Worm (Caenorhabditis elegans) whole organism, L1 larva: ENCODE results near the gene dph-3.
A peak's percentile ranks its signal among the peaks of the same experiment; 100 is the strongest.

ENCODE experiments used
- C16A3.4 ChIP-seq: fragments of 150-350 bp; optimal IDR thresholded peaks from 2 replicates; lab custom pipeline; 2014; ENCODE audit warnings: missing biosample characterization, missing genetic modification characterization
- Y116A8C.19 ChIP-seq: sonication (generic microtip); optimal IDR thresholded peaks from 2 replicates; lab custom pipeline; 2016; ENCODE audit warnings: missing compliant biosample characterization, missing genetic modification characterization, borderline replicate concordance
- aly-2 ChIP-seq: fragments of 150-350 bp; optimal IDR thresholded peaks from 2 replicates; lab custom pipeline; 2014; ENCODE audit warnings: missing biosample characterization, missing genetic modification characterization
- blmp-1 ChIP-seq: fragments of 150-350 bp; optimal IDR thresholded peaks from 2 replicates; lab custom pipeline; 2014; ENCODE audit warnings: missing biosample characterization, missing genetic modification characterization
- ces-1 ChIP-seq: fragments of 150-350 bp; optimal IDR thresholded peaks from 2 replicates; lab custom pipeline; 2014; ENCODE audit warnings: missing biosample characterization, missing genetic modification reagents, missing genetic modification characterization
- dsc-1 ChIP-seq: sonication (generic microtip); optimal IDR thresholded peaks from 2 replicates; lab custom pipeline; 2016; ENCODE audit warnings: mild to moderate bottlenecking, missing genetic modification characterization, missing compliant biosample characterization
- efl-1 ChIP-seq, 4 experiments: fragments of 150-350 bp; optimal IDR thresholded peaks in 3 of 4; peaks in 1 of 4; 1 replicate in 1 of 4; 2 replicates in 3 of 4; lab custom pipeline; 2014; ENCODE audit warnings: missing biosample characterization in 2 of 4, missing genetic modification characterization in 2 of 4, missing genetic modification reagents in 2 of 4
- elt-2 ChIP-seq: sonication (generic microtip); optimal IDR thresholded peaks from 2 replicates; lab custom pipeline; 2016; ENCODE audit warnings: missing genetic modification characterization, mild to moderate bottlenecking, inconsistent platforms, missing compliant biosample characterization, missing genetic modification reagents
- elt-3 ChIP-seq, 6 experiments: fragments of 150-350 bp in 1 of 6; sonication (generic microtip); optimal IDR thresholded peaks; 2 replicates each; lab custom pipeline; 2017 to 2018; ENCODE audit warnings: missing biosample characterization in 6 of 6, missing genetic modification characterization in 6 of 6, inconsistent platforms in 1 of 6
- fkh-8 ChIP-seq: sonication (generic microtip); optimal IDR thresholded peaks from 2 replicates; lab custom pipeline; 2016; ENCODE audit warnings: mild to moderate bottlenecking, missing genetic modification characterization, missing compliant biosample characterization
- fos-1 ChIP-seq: fragments of 150-350 bp; optimal IDR thresholded peaks from 2 replicates; lab custom pipeline; 2014; ENCODE audit warnings: missing biosample characterization, missing genetic modification characterization
- hlh-17 ChIP-seq: fragments of 200-800 bp; sonication (Bioruptor generic); optimal IDR thresholded peaks from 2 replicates; lab custom pipeline; 2018; ENCODE audit warnings: missing genetic modification characterization, mild to moderate bottlenecking, missing compliant biosample characterization, moderate library complexity, borderline replicate concordance
- isw-1 ChIP-seq: fragments of 200-800 bp; sonication (Bioruptor generic); IDR thresholded peaks from 2 replicates; pipeline ENCODE4 v1.3.6; 2022; ENCODE audit warnings: missing genetic modification characterization, missing compliant biosample characterization
- jun-1 ChIP-seq: fragments of 150-350 bp; optimal IDR thresholded peaks from 2 replicates; lab custom pipeline; 2014; ENCODE audit warnings: missing biosample characterization, missing genetic modification reagents, missing genetic modification characterization
- lin-13 ChIP-seq: fragments of 150-350 bp; optimal IDR thresholded peaks from 2 replicates; lab custom pipeline; 2014; ENCODE audit warnings: missing biosample characterization, missing genetic modification reagents, missing genetic modification characterization
- lin-14 ChIP-seq: fragments of 200-800 bp; sonication (Bioruptor generic); optimal IDR thresholded peaks from 2 replicates; lab custom pipeline; 2018; ENCODE audit warnings: mild to moderate bottlenecking, missing genetic modification characterization, moderate library complexity, missing compliant biosample characterization
- lin-15B ChIP-seq: fragments of 150-350 bp; sonication (generic microtip); optimal IDR thresholded peaks from 3 replicates; lab custom pipeline; 2014; ENCODE audit warnings: missing biosample characterization, missing genetic modification characterization
- lin-35 ChIP-seq, 2 experiments: fragments of 150-350 bp; optimal IDR thresholded peaks; 2 replicates each; lab custom pipeline; 2014; ENCODE audit warnings: missing biosample characterization in 2 of 2, missing genetic modification characterization in 2 of 2, missing genetic modification reagents in 2 of 2
- lin-39 ChIP-seq: fragments of 150-350 bp; optimal IDR thresholded peaks from 2 replicates; lab custom pipeline; 2014; ENCODE audit warnings: missing biosample characterization, missing genetic modification reagents, missing genetic modification characterization
- lsy-2 ChIP-seq, 2 experiments: fragments of 150-350 bp; optimal IDR thresholded peaks; 2 replicates each; lab custom pipeline; 2014; ENCODE audit warnings: missing biosample characterization in 2 of 2, missing genetic modification characterization in 2 of 2
- mep-1 ChIP-seq: fragments of 150-350 bp; optimal IDR thresholded peaks from 2 replicates; lab custom pipeline; 2014; ENCODE audit warnings: missing biosample characterization, missing genetic modification characterization
- nhr-11 ChIP-seq: fragments of 150-350 bp; optimal IDR thresholded peaks from 2 replicates; lab custom pipeline; 2014; ENCODE audit warnings: missing biosample characterization, missing genetic modification characterization
- nhr-19 ChIP-seq: fragments of 200-800 bp; sonication (Bioruptor generic); conservative IDR thresholded peaks from 2 replicates; pipeline ENCODE4 v1.3.6; 2022; ENCODE audit warnings: missing genetic modification characterization, missing compliant biosample characterization
- nhr-20 ChIP-seq: sonication (generic microtip); optimal IDR thresholded peaks from 2 replicates; lab custom pipeline; 2016; ENCODE audit warnings: mild to moderate bottlenecking, missing genetic modification characterization, missing compliant biosample characterization
- nhr-237 ChIP-seq: fragments of 150-350 bp; optimal IDR thresholded peaks from 2 replicates; lab custom pipeline; 2014; ENCODE audit warnings: missing biosample characterization, missing genetic modification characterization
- nhr-28 ChIP-seq: fragments of 150-350 bp; optimal IDR thresholded peaks from 2 replicates; lab custom pipeline; 2014; ENCODE audit warnings: missing biosample characterization, missing genetic modification characterization
- nhr-47 ChIP-seq: sonication (generic microtip); optimal IDR thresholded peaks from 2 replicates; lab custom pipeline; 2016; ENCODE audit warnings: mild to moderate bottlenecking, missing genetic modification characterization, moderate library complexity, missing compliant biosample characterization
- nhr-71 ChIP-seq: sonication (generic microtip); optimal IDR thresholded peaks from 2 replicates; lab custom pipeline; 2016; ENCODE audit warnings: mild to moderate bottlenecking, missing genetic modification characterization, moderate library complexity, missing compliant biosample characterization
- nhr-77 ChIP-seq: fragments of 150-350 bp; optimal IDR thresholded peaks from 2 replicates; lab custom pipeline; 2014; ENCODE audit warnings: missing biosample characterization, missing genetic modification characterization
- nhr-84 ChIP-seq: sonication (generic microtip); optimal IDR thresholded peaks from 2 replicates; lab custom pipeline; 2017; ENCODE audit warnings: missing biosample characterization, missing genetic modification characterization
- nhr-85 ChIP-seq: sonication (generic microtip); peaks from one replicate; lab custom pipeline; 2016; ENCODE audit warnings: missing genetic modification characterization, inconsistent platforms, missing compliant biosample characterization
- nhr-90 ChIP-seq: sonication (generic microtip); optimal IDR thresholded peaks from 2 replicates; lab custom pipeline; 2016; ENCODE audit warnings: mild to moderate bottlenecking, missing genetic modification characterization, missing compliant biosample characterization; ENCODE audit not compliant: poor library complexity
- pqm-1 ChIP-seq: sonication (generic microtip); optimal IDR thresholded peaks from 3 replicates; lab custom pipeline; 2017; ENCODE audit warnings: missing biosample characterization, missing genetic modification characterization
- rnt-1 ChIP-seq: sonication (generic microtip); optimal IDR thresholded peaks from 2 replicates; lab custom pipeline; 2016; ENCODE audit warnings: mild to moderate bottlenecking, missing genetic modification characterization, moderate library complexity, missing compliant biosample characterization
- skn-1 ChIP-seq: fragments of 150-350 bp; optimal IDR thresholded peaks from 2 replicates; lab custom pipeline; 2014; ENCODE audit warnings: missing biosample characterization, missing genetic modification characterization
- snu-23 ChIP-seq: sonication (generic microtip); optimal IDR thresholded peaks from 2 replicates; lab custom pipeline; 2016; ENCODE audit warnings: missing genetic modification characterization, missing compliant biosample characterization
- sox-4 ChIP-seq: sonication (generic microtip); optimal IDR thresholded peaks from 2 replicates; lab custom pipeline; 2016; ENCODE audit warnings: missing genetic modification characterization, missing compliant biosample characterization
- sptf-1 ChIP-seq: fragments of 150-350 bp; optimal IDR thresholded peaks from 2 replicates; lab custom pipeline; 2014; ENCODE audit warnings: missing biosample characterization, missing genetic modification characterization
- tlp-1 ChIP-seq: fragments of 150-350 bp; optimal IDR thresholded peaks from 2 replicates; lab custom pipeline; 2014; ENCODE audit warnings: missing biosample characterization, missing genetic modification characterization
- unc-30 ChIP-seq: sonication (generic microtip); optimal IDR thresholded peaks from 2 replicates; lab custom pipeline; 2017; ENCODE audit warnings: missing biosample characterization, missing genetic modification characterization
- unc-62 ChIP-seq: fragments of 150-350 bp; optimal IDR thresholded peaks from 2 replicates; lab custom pipeline; 2014; ENCODE audit warnings: missing biosample characterization, missing genetic modification reagents, missing genetic modification characterization
- unc-98 ChIP-seq: fragments of 200-800 bp; sonication (Bioruptor generic); IDR thresholded peaks from 2 replicates; pipeline ENCODE4 v1.3.6; 2022; ENCODE audit warnings: missing genetic modification characterization, missing compliant biosample characterization
- zag-1 ChIP-seq: fragments of 150-350 bp; optimal IDR thresholded peaks from 2 replicates; lab custom pipeline; 2014; ENCODE audit warnings: missing biosample characterization, missing genetic modification characterization

The dph-3 gene

DNA sequence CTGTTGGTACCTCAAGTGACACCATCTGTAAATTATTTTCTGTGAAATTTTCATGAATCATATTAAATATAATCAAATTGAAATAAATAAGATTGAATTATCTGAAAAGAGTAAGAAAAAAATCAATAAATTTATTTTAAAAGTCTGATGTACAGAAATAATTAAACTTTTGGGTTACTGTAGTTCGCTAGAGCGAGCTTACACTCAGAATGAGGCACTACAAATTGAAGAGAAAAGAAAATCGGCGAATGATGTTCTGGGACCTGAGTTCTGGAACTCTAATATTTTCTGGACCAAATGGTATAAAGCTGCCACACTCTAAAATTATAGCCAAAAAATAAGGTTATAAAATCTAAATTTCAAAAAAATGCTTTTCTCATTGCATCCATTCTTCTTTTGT, 27.0 kb downstream of the dph-3 start:
- TF ChIP-seq nhr-28: no peak
- TF ChIP-seq skn-1 (tag; lab: Kevin White, UChicago): no peak
- no peak for TF ChIP-seq sox-4 (tag; lab: Kevin White, UChicago)
- TF ChIP-seq nhr-71 (tag; lab: Kevin White, UChicago): no peak
- TF ChIP-seq unc-62 (GFP tag; lab: Kevin White, UChicago): no peak
- no peak for TF ChIP-seq nhr-77
- TF ChIP-seq lin-39 (tag; lab: Kevin White, UChicago): no peak
- TF ChIP-seq lin-15B (tag; lab: Kevin White, UChicago): no peak
- no peak for TF ChIP-seq pqm-1 (tag; lab: Kevin White, UChicago)
- TF ChIP-seq unc-98: no peak
- no peak for TF ChIP-seq nhr-11 (tag; lab: Kevin White, UChicago)
- no peak for TF ChIP-seq dsc-1
- TF ChIP-seq unc-30: no peak
- no peak for TF ChIP-seq nhr-47 (tag; lab: Kevin White, UChicago)
- no peak for TF ChIP-seq nhr-237 (tag; lab: Kevin White, UChicago)
- TF ChIP-seq elt-2 (tag; lab: Kevin White, UChicago): no peak
- no peak for TF ChIP-seq lin-35 (GFP tag; optimal IDR thresholded peaks at IDR 0.05; lab: Kevin White, UChicago)
- TF ChIP-seq C16A3.4 (tag; lab: Kevin White, UChicago): no peak

ce11 chrIV:9734861-9735260, 27.9 kb downstream of the dph-3 start:
- TF ChIP-seq rnt-1 (tag; lab: Kevin White, UChicago) (peak; percentile 10), mep-1 (tag; lab: Kevin White, UChicago) (peak; percentile 1), lsy-2 (tag; optimal IDR thresholded peaks at IDR 0.05; lab: Kevin White, UChicago) (peak in 1 of 2 experiments; percentile 14), nhr-71 (tag; lab: Kevin White, UChicago) (peak; percentile 1), lin-14 (GFP tag; lab: Kevin White, UChicago) (peak; percentile 50), efl-1 (optimal IDR thresholded peaks at IDR 0.05; lab: Kevin White, UChicago) (peak in 1 of 2 experiments; percentile 17), efl-1 (GFP tag; optimal IDR thresholded peaks at IDR 0.05 in 1 of 2; lab: Kevin White, UChicago) (no peak), fos-1 (no peak), nhr-84 (no peak), aly-2 (tag; lab: Kevin White, UChicago) (no peak), zag-1 (tag; lab: Kevin White, UChicago) (no peak)
- TF ChIP-seq, all 84 proteins: peak for 6

- TF ChIP-seq mep-1 (tag; lab: Kevin White, UChicago) (peak; percentile 40), nhr-90 (tag; lab: Kevin White, UChicago) (peak; percentile 18), isw-1 (GFP tag; lab: Robert Waterston, UW) (no peak), nhr-47 (tag; lab: Kevin White, UChicago) (no peak), pqm-1 (tag; lab: Kevin White, UChicago) (peak; percentile 7), elt-3 (tag; optimal IDR thresholded peaks at IDR 0.05; lab: Kevin White, UChicago) (peak in 5 of 6 experiments; percentile 28 to 82 (median 45)), tlp-1 (no peak), snu-23 (GFP tag; lab: Kevin White, UChicago) (peak; percentile 30), lsy-2 (tag; optimal IDR thresholded peaks at IDR 0.05; lab: Kevin White, UChicago) (peak; percentile 27 to 35), nhr-85 (tag; lab: Kevin White, UChicago) (peak; percentile 77), dsc-1 (peak; percentile 53), nhr-71 (tag; lab: Kevin White, UChicago) (peak; percentile 63), fkh-8 (tag; lab: Kevin White, UChicago) (no peak), elt-2 (tag; lab: Kevin White, UChicago) (peak; percentile 50), sptf-1 (tag; lab: Kevin White, UChicago) (no peak), hlh-17 (GFP tag; lab: Kevin White, UChicago) (no peak), rnt-1 (tag; lab: Kevin White, UChicago) (peak; percentile 24), lin-13 (no peak), nhr-19 (GFP tag; lab: Robert Waterston, UW) (peak; percentile 37; the same call in 1 of the 2 replicates), lin-35 (GFP tag; optimal IDR thresholded peaks at IDR 0.05; lab: Kevin White, UChicago) (peak in 1 of 2 experiments; percentile 39), Y116A8C.19 (tag; lab: Kevin White, UChicago) (no peak), blmp-1 (tag; lab: Kevin White, UChicago) (peak; percentile 85), lin-14 (GFP tag; lab: Kevin White, UChicago) (peak; percentile 66), nhr-20 (tag; lab: Kevin White, UChicago) (peak; percentile 52), ces-1 (GFP tag; lab: Kevin White, UChicago) (no peak), jun-1 (tag; lab: Kevin White, UChicago) (no peak)
Observed at ce11 chrIV:9735750-9736149, 28.8 kb downstream of the dph-3 start.
